Worm (Caenorhabditis elegans): ENCODE data around the gene F45D3.4.

ce11 chrV:12511946-12512345 lies 41.0 kb downstream of the F45D3.4 start:
- TF ChIP-seq sox-4 (tag; optimal IDR thresholded peaks at IDR 0.05): no peak
- no peak for TF ChIP-seq hlh-30 (tag; optimal IDR thresholded peaks at IDR 0.05; ENCODE audit: insufficient read depth)
- TF ChIP-seq unc-42 (tag; optimal IDR thresholded peaks at IDR 0.05): no peak
- TF ChIP-seq hlh-8 (tag; optimal IDR thresholded peaks at IDR 0.05): no peak
- TF ChIP-seq nhr-11 (tag; optimal IDR thresholded peaks at IDR 0.05): no peak
